Worm (Caenorhabditis elegans) whole organism, young adult: Measurements from ENCODE around the gene str-221.

Experiments
- C06A6.2 ChIP-seq: fragments of 200-800 bp; sonication (Bioruptor generic); conservative IDR thresholded peaks from 2 replicates; pipeline ENCODE4 v1.3.6; 2022; ENCODE audit warnings: missing genetic modification characterization, missing compliant biosample characterization
- F22D6.2 ChIP-seq: sonication (generic microtip); optimal IDR thresholded peaks from 2 replicates; lab custom pipeline; 2016; ENCODE audit warnings: mild to moderate bottlenecking, missing genetic modification characterization, missing compliant biosample characterization
- F23B12.7 ChIP-seq: sonication (generic microtip); optimal IDR thresholded peaks from 2 replicates; lab custom pipeline; 2017; ENCODE audit warnings: missing genetic modification characterization, mild to moderate bottlenecking, missing compliant biosample characterization, antibody characterized with exemption, moderate library complexity; ENCODE audit not compliant: insufficient read depth
- F33H1.4 ChIP-seq: fragments of 200-800 bp; sonication (Bioruptor generic); IDR thresholded peaks from 2 replicates; pipeline ENCODE4 v1.3.6; 2022; ENCODE audit warnings: missing genetic modification reagents, missing genetic modification characterization, missing compliant biosample characterization
- F37B4.10 ChIP-seq: fragments of 200-800 bp; sonication (Bioruptor generic); IDR thresholded peaks from 2 replicates; pipeline ENCODE4 v1.3.6; 2022; ENCODE audit warnings: missing genetic modification characterization, missing compliant biosample characterization
- F39B2.1 ChIP-seq: fragments of 200-800 bp; sonication (Bioruptor generic); IDR thresholded peaks from 2 replicates; pipeline ENCODE4 v1.3.6; 2022; ENCODE audit warnings: missing genetic modification reagents, missing genetic modification characterization, missing compliant biosample characterization
- F49E8.2 ChIP-seq: sonication (generic microtip); optimal IDR thresholded peaks from 3 replicates; lab custom pipeline; 2017; ENCODE audit warnings: missing genetic modification characterization, mild to moderate bottlenecking, missing compliant biosample characterization, antibody characterized with exemption, moderate library complexity; ENCODE audit not compliant: insufficient read depth
- F52B5.7 ChIP-seq: sonication (generic microtip); optimal IDR thresholded peaks from 2 replicates; lab custom pipeline; 2016; ENCODE audit warnings: mild to moderate bottlenecking, missing genetic modification characterization, missing compliant biosample characterization
- F55B11.4 ChIP-seq: sonication (generic microtip); optimal IDR thresholded peaks from 2 replicates; lab custom pipeline; 2016; ENCODE audit warnings: missing compliant biosample characterization, missing genetic modification characterization, borderline replicate concordance; ENCODE audit not compliant: insufficient read depth
- T07F8.4 ChIP-seq: sonication (generic microtip); optimal IDR thresholded peaks from 2 replicates; lab custom pipeline; 2016; ENCODE audit warnings: mild to moderate bottlenecking, missing genetic modification characterization, moderate library complexity, missing compliant biosample characterization
- Y53F4B.3 ChIP-seq: fragments of 200-800 bp; sonication (Bioruptor generic); IDR thresholded peaks from 2 replicates; pipeline ENCODE4 v1.3.6; 2022; ENCODE audit warnings: missing genetic modification reagents, missing genetic modification characterization, missing compliant biosample characterization
- Y53G8AR.9 ChIP-seq: fragments of 200-800 bp; sonication (Bioruptor generic); conservative IDR thresholded peaks from 2 replicates; pipeline ENCODE4 v1.3.6; 2022; ENCODE audit warnings: missing genetic modification reagents, missing genetic modification characterization, missing compliant biosample characterization
- Y56A3A.18 ChIP-seq: fragments of 200-800 bp; sonication (Bioruptor generic); IDR thresholded peaks from 2 replicates; pipeline ENCODE4 v1.3.6; 2022; ENCODE audit warnings: missing genetic modification reagents, missing genetic modification characterization, missing compliant biosample characterization
- ama-1 ChIP-seq, 3 experiments: fragments of 150-350 bp in 1 of 3; sonication (generic microtip) in 2 of 3; optimal IDR thresholded peaks; 2 replicates each; lab custom pipeline; 2014 to 2018; ENCODE audit warnings: missing biosample characterization in 2 of 3, missing genetic modification characterization in 2 of 3, missing genetic modification reagents in 2 of 3
- aptf-3 ChIP-seq: fragments of 200-800 bp; sonication (Bioruptor generic); IDR thresholded peaks from 2 replicates; pipeline ENCODE4 v1.3.6; 2022; ENCODE audit warnings: missing genetic modification characterization, missing compliant biosample characterization
- ceh-27 ChIP-seq: fragments of 200-800 bp; sonication (Bioruptor generic); optimal IDR thresholded peaks from 2 replicates; lab custom pipeline; 2018; ENCODE audit warnings: mild to moderate bottlenecking, missing genetic modification characterization, moderate library complexity, missing compliant biosample characterization
- chd-7 ChIP-seq: sonication (generic microtip); optimal IDR thresholded peaks from 2 replicates; lab custom pipeline; 2016; ENCODE audit warnings: mild to moderate bottlenecking, missing genetic modification characterization, moderate library complexity, missing compliant biosample characterization
- die-1 ChIP-seq: sonication (generic microtip); optimal IDR thresholded peaks from 2 replicates; lab custom pipeline; 2016; ENCODE audit warnings: missing genotype, mild to moderate bottlenecking, missing genetic modification characterization, missing compliant biosample characterization
- dox-1 ChIP-seq: fragments of 200-800 bp; sonication (Bioruptor generic); IDR thresholded peaks from 2 replicates; pipeline ENCODE4 v1.3.6; 2022; ENCODE audit warnings: missing genetic modification reagents, missing genetic modification characterization, missing compliant biosample characterization
- dpl-1 ChIP-seq: fragments of 150-350 bp; optimal IDR thresholded peaks from 2 replicates; lab custom pipeline; 2014; ENCODE audit warnings: missing biosample characterization, missing genetic modification reagents, missing genetic modification characterization
- efl-1 ChIP-seq: fragments of 150-350 bp; optimal IDR thresholded peaks from 2 replicates; lab custom pipeline; 2014; ENCODE audit warnings: missing biosample characterization, missing genetic modification reagents, missing genetic modification characterization
- egrh-3 ChIP-seq: fragments of 200-800 bp; sonication (Bioruptor generic); IDR thresholded peaks from 2 replicates; pipeline ENCODE4 v1.3.6; 2022; ENCODE audit warnings: missing genetic modification reagents, missing genetic modification characterization, missing compliant biosample characterization
- hlh-12 ChIP-seq: sonication (generic microtip); optimal IDR thresholded peaks from 2 replicates; lab custom pipeline; 2016; ENCODE audit warnings: missing genetic modification characterization, missing compliant biosample characterization
- hmg-1.2 ChIP-seq: fragments of 200-800 bp; sonication (Bioruptor generic); IDR thresholded peaks from 2 replicates; pipeline ENCODE4 v1.3.6; 2022; ENCODE audit warnings: missing genetic modification reagents, missing genetic modification characterization, missing compliant biosample characterization
- hsf-1 ChIP-seq: fragments of 200-800 bp; sonication (Bioruptor generic); IDR thresholded peaks from 2 replicates; pipeline ENCODE4 v1.3.6; 2022; ENCODE audit warnings: missing genetic modification reagents, missing genetic modification characterization, missing compliant biosample characterization
- lin-35 ChIP-seq, 3 experiments: fragments of 150-350 bp in 2 of 3; sonication (generic microtip) in 1 of 3; optimal IDR thresholded peaks; 2 replicates each; lab custom pipeline; 2014 to 2018; ENCODE audit warnings: missing biosample characterization in 3 of 3, missing genetic modification characterization in 3 of 3, missing genetic modification reagents in 3 of 3
- lin-54 ChIP-seq: fragments of 200-800 bp; sonication (Bioruptor generic); optimal IDR thresholded peaks from 2 replicates; lab custom pipeline; 2018; ENCODE audit warnings: mild to moderate bottlenecking, missing genetic modification characterization, missing compliant biosample characterization
- madf-8 ChIP-seq: fragments of 200-800 bp; sonication (Bioruptor generic); conservative IDR thresholded peaks from 2 replicates; pipeline ENCODE4 v1.3.6; 2022; ENCODE audit warnings: missing genetic modification reagents, missing genetic modification characterization, missing compliant biosample characterization
- mcd-1 ChIP-seq: fragments of 200-800 bp; sonication (Bioruptor generic); IDR thresholded peaks from 2 replicates; pipeline ENCODE4 v1.3.6; 2022; ENCODE audit warnings: missing genetic modification reagents, missing genetic modification characterization, missing compliant biosample characterization
- nhr-80 ChIP-seq: sonication (generic microtip); optimal IDR thresholded peaks from 2 replicates; lab custom pipeline; 2016; ENCODE audit warnings: missing genetic modification characterization, missing compliant biosample characterization
- pbrm-1 ChIP-seq: fragments of 200-800 bp; sonication (Bioruptor generic); IDR thresholded peaks from 2 replicates; pipeline ENCODE4 v1.3.6; 2022; ENCODE audit warnings: missing genetic modification reagents, missing genetic modification characterization, missing compliant biosample characterization
- pha-4 ChIP-seq: fragments of 150-350 bp; sonication (generic microtip); optimal IDR thresholded peaks from 2 replicates; lab custom pipeline; 2014; ENCODE audit warnings: missing biosample characterization, missing genetic modification reagents, missing genetic modification characterization
- rec-8 ChIP-seq, 2 experiments: sonication (generic microtip); optimal IDR thresholded peaks; 2 replicates each; lab custom pipeline; 2016; ENCODE audit warnings: mild to moderate bottlenecking in 2 of 2, missing genetic modification characterization in 2 of 2, missing genetic modification reagents in 2 of 2, missing genotype in 2 of 2, missing biosample characterization in 1 of 2, missing compliant biosample characterization in 1 of 2, moderate library complexity in 1 of 2
- rpc-1 ChIP-seq, 2 experiments: fragments of 150-350 bp in 1 of 2; sonication (generic microtip) in 1 of 2; optimal IDR thresholded peaks; 2 replicates each; lab custom pipeline; 2014 to 2018; ENCODE audit warnings: missing biosample characterization in 1 of 2, missing genetic modification characterization in 1 of 2, missing genetic modification reagents in 1 of 2, missing genotype in 1 of 2
- sdz-38 ChIP-seq: sonication (generic microtip); optimal IDR thresholded peaks from 2 replicates; lab custom pipeline; 2016; ENCODE audit warnings: missing genotype, missing genetic modification characterization, missing compliant biosample characterization
- sea-2 ChIP-seq: fragments of 200-800 bp; sonication (Bioruptor generic); IDR thresholded peaks from 2 replicates; pipeline ENCODE4 v1.3.6; 2022; ENCODE audit warnings: missing genetic modification characterization, missing compliant biosample characterization
- snpc-1.1 ChIP-seq: sonication (generic microtip); optimal IDR thresholded peaks from 2 replicates; lab custom pipeline; 2017; ENCODE audit warnings: missing genetic modification characterization, mild to moderate bottlenecking, missing compliant biosample characterization, antibody characterized with exemption, moderate library complexity, missing genotype, missing genetic modification reagents; ENCODE audit not compliant: insufficient read depth
- snpc-4 ChIP-seq, 5 experiments: fragments of 150-350 bp in 1 of 5; sonication (generic microtip) in 4 of 5; optimal IDR thresholded peaks; 2 replicates each; lab custom pipeline; 2014 to 2018; ENCODE audit warnings: missing genetic modification characterization in 5 of 5, missing biosample characterization in 3 of 5, antibody characterized with exemption in 2 of 5, mild to moderate bottlenecking in 2 of 5, missing compliant biosample characterization in 2 of 5, missing genotype in 2 of 5, moderate library complexity in 2 of 5, missing genetic modification reagents in 1 of 5
- somi-1 ChIP-seq: fragments of 200-800 bp; sonication (Bioruptor generic); optimal IDR thresholded peaks from 2 replicates; lab custom pipeline; 2018; ENCODE audit warnings: mild to moderate bottlenecking, missing genetic modification characterization, missing compliant biosample characterization
- tbp1 ChIP-seq: fragments of 200-800 bp; sonication (Bioruptor generic); optimal IDR thresholded peaks from 2 replicates; lab custom pipeline; 2018; ENCODE audit warnings: mild to moderate bottlenecking, missing genetic modification characterization, missing compliant biosample characterization
- xnd-1 ChIP-seq: sonication (generic microtip); optimal IDR thresholded peaks from 2 replicates; lab custom pipeline; 2016; ENCODE audit warnings: missing genotype, missing genetic modification reagents, missing genetic modification characterization, missing compliant biosample characterization
- ztf-6 ChIP-seq: fragments of 200-800 bp; sonication (Bioruptor generic); IDR thresholded peaks from 2 replicates; pipeline ENCODE4 v1.3.6; 2022; ENCODE audit warnings: missing genetic modification reagents, missing genetic modification characterization, missing compliant biosample characterization

Gene str-221

DNA sequence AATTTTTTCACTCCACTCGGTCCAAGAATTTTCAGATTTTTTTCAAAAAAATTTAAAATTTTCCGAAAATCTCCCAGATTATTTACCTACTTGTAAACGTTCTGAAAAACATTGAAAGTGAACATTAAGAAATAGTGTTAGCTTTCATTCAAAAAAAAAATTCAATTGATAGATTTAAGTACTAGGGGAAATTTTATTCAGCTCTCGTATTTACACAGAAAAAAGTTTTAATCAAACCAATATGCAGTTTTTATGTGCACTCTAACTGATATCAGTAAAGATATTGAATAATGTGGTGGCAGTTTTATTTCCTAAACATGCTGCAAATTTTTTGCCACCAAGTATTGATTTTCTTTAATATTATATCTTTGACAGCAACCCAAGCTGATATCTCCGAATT is 28.1 kb downstream of the str-221 start, which contains the start of gene irld-42:
TSS of gene irld-42 (plus strand) at position 301 of the 400 bp plus-strand sequence.
- no peak for TF ChIP-seq hlh-12 (tag; lab: Kevin White, UChicago)
- TF ChIP-seq Y53F4B.3, result no peak
- no peak for TF ChIP-seq lin-54 (GFP tag; lab: Kevin White, UChicago)
- TF ChIP-seq snpc-1.1 (tag; lab: Kevin White, UChicago), result no peak
- TF ChIP-seq ama-1 (optimal IDR thresholded peaks at IDR 0.05; lab: Kevin White, UChicago), result no peak
- no peak for TF ChIP-seq ama-1 (GFP tag; optimal IDR thresholded peaks at IDR 0.05; lab: Kevin White, UChicago)
- TF ChIP-seq xnd-1 (tag; lab: Kevin White, UChicago), result no peak

DNA sequence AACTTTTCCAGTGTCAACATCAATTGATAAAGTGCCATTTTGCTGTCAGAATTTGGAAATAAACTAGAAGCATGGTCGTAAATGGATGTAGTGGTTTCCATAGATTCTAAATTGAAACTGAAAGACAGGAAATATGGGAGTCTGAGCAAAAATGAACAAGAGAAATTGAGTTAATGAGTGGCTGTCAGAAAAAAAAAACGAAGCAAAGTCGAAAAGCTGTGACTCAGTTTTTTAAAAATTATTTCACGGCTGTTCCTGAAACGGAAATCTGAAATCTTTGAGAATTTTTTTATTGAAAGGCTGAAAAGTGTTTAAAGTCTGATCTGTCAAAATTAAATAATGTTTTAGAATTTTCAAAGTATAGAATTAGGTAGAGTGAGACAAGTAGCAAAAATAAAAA is 38.1 kb downstream of the str-221 start, which contains the start of gene srw-98:
TSS of gene srw-98 (minus strand) at position 101 of the 400 bp plus-strand sequence.
- TF ChIP-seq F52B5.7 (tag; lab: Kevin White, UChicago) (no peak), somi-1 (GFP tag; lab: Kevin White, UChicago) (no peak), ztf-6 (GFP tag; lab: Robert Waterston, UW) (no peak), chd-7 (tag; lab: Kevin White, UChicago) (no peak), ceh-27 (GFP tag; lab: Kevin White, UChicago) (no peak), F23B12.7 (tag; lab: Kevin White, UChicago) (no peak), madf-8 (GFP tag; lab: Robert Waterston, UW) (no peak), F22D6.2 (tag; lab: Kevin White, UChicago) (no peak), aptf-3 (no peak), Y53G8AR.9 (GFP tag; lab: Robert Waterston, UW) (no peak), mcd-1 (GFP tag; lab: Robert Waterston, UW) (no peak), rec-8 (tag; optimal IDR thresholded peaks at IDR 0.05; lab: Kevin White, UChicago) (no peak)

DNA sequence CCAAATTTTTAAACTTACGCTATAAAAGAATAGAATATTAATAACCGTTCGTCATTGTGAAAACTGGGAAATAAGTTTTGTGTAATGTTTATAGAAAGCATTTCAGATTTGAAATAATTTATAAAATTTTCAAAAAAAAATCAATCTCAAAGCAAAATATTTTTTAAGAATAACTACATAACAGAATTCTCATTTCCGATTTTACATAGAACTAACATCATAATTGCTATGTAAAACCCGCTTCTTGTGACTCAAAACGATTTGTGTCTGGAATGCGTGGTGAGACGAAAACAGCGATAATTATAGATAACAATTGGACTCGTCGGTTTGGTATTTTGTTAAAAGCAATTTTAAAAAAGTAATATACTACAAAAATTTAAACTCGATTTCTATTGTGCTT is 40.7 kb downstream of the str-221 start, which contains the start of gene srw-91:
TSS of gene srw-91 (minus strand) at position 101 of the 400 bp plus-strand sequence.
- TF ChIP-seq sdz-38 (no peak), pbrm-1 (GFP tag; lab: Robert Waterston, UW) (no peak), F55B11.4 (no peak), dox-1 (GFP tag; lab: Robert Waterston, UW) (no peak), tbp1 (GFP tag; lab: Kevin White, UChicago) (no peak), F49E8.2 (tag; lab: Kevin White, UChicago) (no peak), rpc-1 (optimal IDR thresholded peaks at IDR 0.05; lab: Kevin White, UChicago) (no peak), rpc-1 (tag; optimal IDR thresholded peaks at IDR 0.05; lab: Kevin White, UChicago) (no peak)

DNA sequence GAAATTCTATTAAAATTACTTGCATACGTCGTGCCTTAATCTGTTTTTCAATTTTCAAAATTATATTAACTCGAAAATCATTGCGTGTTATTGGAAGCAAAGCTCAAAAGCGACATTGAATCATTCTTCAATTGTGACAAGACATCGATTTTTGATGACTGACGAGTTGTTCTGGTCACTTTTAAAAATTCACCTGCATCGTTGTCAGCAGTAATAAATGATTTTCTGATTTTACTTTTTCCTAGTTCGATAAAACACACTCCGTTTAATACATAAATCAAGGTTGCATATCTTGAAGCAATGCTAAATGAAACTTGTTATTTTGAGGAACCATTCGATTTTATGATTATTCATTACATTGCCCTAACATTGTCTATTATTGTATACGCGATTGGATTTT is 42.2 kb downstream of the str-221 start, which contains the start of gene srh-3:
TSS of gene srh-3 (plus strand) at position 301 of the 400 bp plus-strand sequence.
- TF ChIP-seq pha-4 (no peak), F33H1.4 (GFP tag; lab: Robert Waterston, UW) (no peak), F37B4.10 (GFP tag; lab: Robert Waterston, UW) (no peak), hmg-1.2 (GFP tag; lab: Robert Waterston, UW) (no peak), die-1 (tag; lab: Kevin White, UChicago) (no peak), lin-35 (GFP tag; optimal IDR thresholded peaks at IDR 0.05; lab: Kevin White, UChicago) (no peak), T07F8.4 (tag; lab: Kevin White, UChicago) (no peak), F39B2.1 (no peak), egrh-3 (GFP tag; lab: Robert Waterston, UW) (no peak), efl-1 (GFP tag; lab: Kevin White, UChicago) (no peak), ztf-6 (GFP tag; lab: Robert Waterston, UW) (no peak), Y56A3A.18 (GFP tag; lab: Robert Waterston, UW) (no peak), nhr-80 (tag; lab: Kevin White, UChicago) (no peak), sea-2 (GFP tag; lab: Robert Waterston, UW) (no peak), C06A6.2 (GFP tag; lab: Robert Waterston, UW) (no peak), dpl-1 (GFP tag; lab: Kevin White, UChicago) (no peak), snpc-4 (GFP tag; optimal IDR thresholded peaks at IDR 0.05; lab: Kevin White, UChicago) (no peak), snpc-4 (tag; optimal IDR thresholded peaks at IDR 0.05; lab: Kevin White, UChicago) (no peak), hsf-1 (no peak)
